Fruit fly (Drosophila melanogaster): Measurements from ENCODE around the gene CG32591.
A peak's percentile ranks its signal among the peaks of the same experiment; 100 is the strongest.

The CG32591 gene

DNA sequence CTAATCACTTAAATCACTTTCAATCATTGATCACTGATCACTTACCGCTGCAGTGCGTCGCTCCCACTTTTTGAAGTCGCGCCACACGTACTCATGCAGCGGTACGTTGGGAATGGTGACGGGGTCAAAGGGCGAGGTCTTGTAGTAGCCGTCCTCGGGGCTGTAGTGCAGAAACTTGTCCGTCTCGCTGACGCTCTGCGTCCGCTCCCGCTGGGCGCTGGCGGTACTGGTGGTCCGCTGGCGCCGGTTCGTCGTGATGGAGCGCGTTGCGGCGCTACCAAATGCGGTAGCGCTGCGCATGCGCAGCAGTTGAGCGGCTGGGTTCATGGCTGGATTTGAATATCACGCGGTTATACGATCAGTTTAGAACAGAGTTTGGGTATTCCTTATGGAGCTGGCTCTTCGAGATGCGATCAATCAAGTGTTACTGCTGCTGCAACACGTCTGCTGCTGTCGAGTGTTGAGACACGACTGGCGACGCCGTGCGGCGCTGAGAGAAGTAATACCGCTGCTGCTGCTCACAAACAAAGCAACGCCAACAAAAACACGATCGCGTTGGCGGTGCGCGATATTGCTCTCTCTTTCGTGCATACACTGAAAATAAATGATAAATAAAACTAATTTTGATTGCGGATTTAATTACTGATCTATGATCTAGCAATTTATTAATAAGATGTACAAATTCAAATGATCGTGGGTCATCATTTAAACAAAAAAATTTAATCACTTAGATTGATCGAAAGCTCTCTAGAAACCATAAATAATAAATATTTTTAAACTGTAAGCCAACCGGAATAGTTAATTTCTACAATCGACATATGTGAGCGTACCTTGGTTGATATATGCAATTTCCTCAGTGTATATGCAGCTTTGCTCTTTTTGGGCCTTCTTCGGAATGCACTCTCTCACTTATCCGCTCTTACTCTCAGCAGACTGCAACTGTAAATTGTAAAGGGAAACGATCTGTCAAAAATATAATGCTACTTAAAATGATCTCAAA is 21.8 kb upstream of the CG32591 start (continued):
- TF ChIP-seq Hr83 (GFP tag; optimal IDR thresholded peaks at IDR 0.05; ENCODE audit: poor library complexity, severe bottlenecking) (no peak), brk (GFP tag; optimal IDR thresholded peaks at IDR 0.05) (peak; percentile 93)

DNA sequence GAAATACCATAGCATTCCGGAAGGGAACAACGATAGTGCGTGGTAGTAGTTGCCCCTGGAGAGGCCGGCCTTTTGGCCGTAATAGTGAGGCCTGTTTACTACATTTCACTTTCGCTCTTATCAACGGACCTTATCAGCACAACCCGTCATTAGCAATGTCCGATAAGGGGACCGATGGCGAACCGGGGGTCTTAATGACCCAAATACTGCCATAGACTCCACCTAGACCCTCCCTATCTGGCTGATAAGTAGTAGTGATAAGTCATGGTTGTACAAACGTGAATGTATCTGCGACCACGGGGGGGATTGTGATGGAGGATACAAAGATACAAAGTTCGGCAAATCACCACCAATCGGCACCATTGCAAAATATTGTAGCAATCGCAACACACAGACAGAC is 20.5 kb upstream of the CG32591 start:
- no peak for TF ChIP-seq N (GFP tag; optimal IDR thresholded peaks at IDR 0.05)
- TF ChIP-seq Hnf4 (GFP tag; optimal IDR thresholded peaks at IDR 0.05), result peak; percentile 8
- no peak for TF ChIP-seq pan (optimal IDR thresholded peaks at IDR 0.05)
- TF ChIP-seq Dfd (GFP tag; optimal IDR thresholded peaks at IDR 0.05), result no peak
- no peak for TF ChIP-seq rgr (GFP tag; optimal IDR thresholded peaks at IDR 0.05)
- TF ChIP-seq dmrt93B (GFP tag; optimal IDR thresholded peaks at IDR 0.05), result no peak
- TF ChIP-seq CG32264 (GFP tag; optimal IDR thresholded peaks at IDR 0.05), result no peak
- peak; percentile 77 for TF ChIP-seq br (GFP tag; optimal IDR thresholded peaks at IDR 0.05)
- no peak for TF ChIP-seq Rel (GFP tag; optimal IDR thresholded peaks at IDR 0.05)
- TF ChIP-seq Rel (tag; optimal IDR thresholded peaks at IDR 0.05), result peak; percentile 54
- TF ChIP-seq foxo (GFP tag; optimal IDR thresholded peaks at IDR 0.05), result no peak

DNA sequence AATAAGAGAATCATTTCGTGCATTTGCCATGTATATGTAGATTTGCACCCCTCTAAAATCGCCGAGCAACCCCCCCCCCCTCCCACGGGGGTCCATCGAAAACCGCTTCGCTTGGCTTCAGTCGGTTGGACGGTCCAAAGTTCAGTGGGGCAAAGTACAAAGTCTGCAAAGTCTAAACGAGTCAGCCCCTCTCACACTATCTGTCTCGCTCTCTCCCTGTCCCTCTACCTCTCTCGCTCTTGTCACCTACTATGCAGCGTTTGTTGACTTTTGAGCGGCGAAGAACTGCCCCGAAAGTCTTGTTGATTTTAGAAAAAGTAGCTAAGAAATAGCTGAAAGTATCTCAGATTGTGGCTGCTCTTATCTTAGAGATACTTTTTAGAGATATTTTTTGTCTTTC is 18.7 kb upstream of the CG32591 start:
- TF ChIP-seq Myc (optimal IDR thresholded peaks at IDR 0.05), result no peak
- TF ChIP-seq Dif (GFP tag; optimal IDR thresholded peaks at IDR 0.05; ENCODE audit: partially characterized antibody), result no peak
- TF ChIP-seq dsf (GFP tag; optimal IDR thresholded peaks at IDR 0.05; ENCODE audit: borderline replicate concordance), result no peak
- TF ChIP-seq Dfd (GFP tag; optimal IDR thresholded peaks at IDR 0.05), result peak; percentile 76
- peak; percentile 41 for TF ChIP-seq rgr (GFP tag; optimal IDR thresholded peaks at IDR 0.05)
- TF ChIP-seq GATAd (GFP tag; optimal IDR thresholded peaks at IDR 0.05), result no peak
- TF ChIP-seq CG32264 (GFP tag; optimal IDR thresholded peaks at IDR 0.05), result no peak
- no peak for TF ChIP-seq pan (optimal IDR thresholded peaks at IDR 0.05)
- TF ChIP-seq CrebA (GFP tag; optimal IDR thresholded peaks at IDR 0.05; ENCODE audit: borderline replicate concordance), result peak; percentile 50
- peak; percentile 95 for TF ChIP-seq Hnf4 (GFP tag; optimal IDR thresholded peaks at IDR 0.05)
- TF ChIP-seq tai (GFP tag; optimal IDR thresholded peaks at IDR 0.05), result no peak
- peak in 1 of 2 experiments; percentile 3 for TF ChIP-seq foxo (GFP tag; optimal IDR thresholded peaks at IDR 0.05)
- no peak for TF ChIP-seq usp (GFP tag; optimal IDR thresholded peaks at IDR 0.05)
- TF ChIP-seq woc (GFP tag; optimal IDR thresholded peaks at IDR 0.05), result no peak
- no peak for TF ChIP-seq sage (GFP tag; optimal IDR thresholded peaks at IDR 0.05)
- TF ChIP-seq Sp1 (GFP tag; optimal IDR thresholded peaks at IDR 0.05), result peak; percentile 51
- peak; percentile 9 for TF ChIP-seq CG9705 (GFP tag; optimal IDR thresholded peaks at IDR 0.05)

DNA sequence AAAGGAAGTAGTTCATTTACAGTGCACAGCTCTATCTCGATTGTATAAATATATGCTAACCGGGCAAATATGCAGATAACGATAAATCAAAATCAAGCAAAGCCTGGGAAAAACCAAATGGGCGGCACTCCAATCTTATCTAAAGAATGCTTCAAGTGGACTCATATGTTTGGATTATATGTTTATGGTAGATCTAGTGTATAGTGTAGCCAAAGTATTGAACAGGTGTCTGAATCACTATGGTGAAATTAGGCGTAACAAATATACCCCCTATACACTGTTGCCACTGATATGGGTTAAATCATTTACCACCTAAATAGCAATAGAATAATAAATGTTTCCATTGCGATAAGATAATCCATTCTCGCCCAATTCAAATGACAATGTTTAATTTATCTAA is 17.8 kb upstream of the CG32591 start:
- TF ChIP-seq ey (GFP tag; optimal IDR thresholded peaks at IDR 0.05) (no peak), dl (GFP tag; optimal IDR thresholded peaks at IDR 0.05; ENCODE audit: insufficient read depth in 1 of 2, partially characterized antibody in 2 of 2) (peak in 1 of 2 experiments; percentile 53), Rel (GFP tag; optimal IDR thresholded peaks at IDR 0.05) (no peak), Rel (tag; optimal IDR thresholded peaks at IDR 0.05) (peak; percentile 13)

DNA sequence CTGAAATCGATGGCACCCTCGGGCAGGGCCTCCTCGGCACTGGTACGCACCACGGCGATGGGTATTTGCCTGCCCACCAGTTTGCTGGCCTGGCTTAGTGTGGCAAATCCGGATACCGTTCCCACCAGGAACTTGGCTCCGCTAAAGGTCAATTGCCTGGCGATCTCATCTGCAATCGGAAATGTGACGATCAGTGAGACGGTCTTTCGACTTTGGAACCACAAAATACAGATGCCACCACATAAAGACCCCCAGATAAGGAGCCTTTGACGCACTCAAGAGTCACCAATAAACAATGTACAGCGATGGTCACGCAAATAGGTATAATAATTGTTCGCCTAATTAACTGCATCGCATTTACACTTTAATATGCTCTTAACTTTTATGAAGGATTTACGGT is 7.5 kb upstream of the CG32591 start:
- TF ChIP-seq br (GFP tag; optimal IDR thresholded peaks at IDR 0.05) (no peak), N (GFP tag; optimal IDR thresholded peaks at IDR 0.05) (no peak), rgr (GFP tag; optimal IDR thresholded peaks at IDR 0.05) (peak; percentile 13), fru (GFP tag; optimal IDR thresholded peaks at IDR 0.05) (peak; percentile 3), Rel (GFP tag; optimal IDR thresholded peaks at IDR 0.05) (no peak), Rel (tag; optimal IDR thresholded peaks at IDR 0.05) (peak; percentile 10), Sp1 (GFP tag; optimal IDR thresholded peaks at IDR 0.05) (peak; percentile 32), CrebA (GFP tag; optimal IDR thresholded peaks at IDR 0.05; ENCODE audit: borderline replicate concordance) (peak; percentile 40), sage (GFP tag; optimal IDR thresholded peaks at IDR 0.05) (no peak), Hnf4 (GFP tag; optimal IDR thresholded peaks at IDR 0.05) (peak; percentile 45)

DNA sequence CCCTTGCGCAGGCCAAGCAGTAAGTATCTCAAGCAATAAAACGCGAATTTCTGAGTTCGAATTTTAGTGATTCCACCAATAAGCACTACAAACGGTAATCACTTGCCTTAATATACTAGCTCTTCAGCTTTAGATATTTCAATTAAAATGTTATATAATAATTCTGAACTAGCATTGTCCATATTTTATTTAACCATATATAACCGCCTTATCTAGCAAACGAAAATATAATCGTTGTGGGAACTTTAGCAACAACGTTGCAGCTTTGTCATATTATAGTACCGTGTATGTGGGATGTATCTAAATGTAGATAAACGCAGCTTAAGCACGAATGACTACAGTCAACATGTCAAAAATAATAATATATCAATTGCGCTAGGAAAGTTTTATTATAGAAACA is 2.6 kb upstream of the CG32591 start:
- no peak for TF ChIP-seq br (GFP tag; optimal IDR thresholded peaks at IDR 0.05)
- no peak for TF ChIP-seq GATAd (GFP tag; optimal IDR thresholded peaks at IDR 0.05)
- no peak for TF ChIP-seq Myc (optimal IDR thresholded peaks at IDR 0.05)
- TF ChIP-seq Vsx2 (GFP tag; optimal IDR thresholded peaks at IDR 0.05; ENCODE audit: partially characterized antibody), result no peak

All from whole organism, wandering third instar larva.